Fruit fly (Drosophila melanogaster) whole organism, embryonic: Measurements from ENCODE around the gene Jhbp3.
A peak's percentile ranks its signal among the peaks of the same experiment; 100 is the strongest.

Experiments
- Abd-B ChIP-seq: fragments of 200-800 bp; sonication (Bioruptor generic); optimal IDR thresholded peaks from 2 replicates; lab custom pipeline; 2018; ENCODE audit warnings: missing biosample characterization, mild to moderate bottlenecking, missing genetic modification characterization, moderate library complexity
- Atf-2 ChIP-seq: fragments of 200-800 bp; sonication (Bioruptor generic); optimal IDR thresholded peaks from 2 replicates; lab custom pipeline; 2016; ENCODE audit warnings: missing biosample characterization, missing genetic modification characterization
- Awh ChIP-seq: fragments of 200-800 bp; sonication (Bioruptor generic); IDR thresholded peaks from 2 replicates; pipeline ENCODE4, ENCODE4 v1.3.6; 2022; ENCODE audit warnings: missing biosample characterization, missing genetic modification characterization
- CG11093 ChIP-seq: fragments of 200-800 bp; sonication (Bioruptor generic); IDR thresholded peaks from 3 replicates; pipeline ENCODE4 v1.3.6; 2022; ENCODE audit warnings: missing biosample characterization, missing genetic modification characterization
- CG12299 ChIP-seq: fragments of 200-800 bp; sonication (Bioruptor generic); optimal IDR thresholded peaks from 2 replicates; lab custom pipeline; 2018; ENCODE audit warnings: missing biosample characterization, mild to moderate bottlenecking, missing genetic modification characterization
- CG13775 ChIP-seq: fragments of 200-800 bp; sonication (Bioruptor generic); optimal IDR thresholded peaks from 3 replicates; lab custom pipeline; 2017; ENCODE audit warnings: missing biosample characterization, mild to moderate bottlenecking, missing genetic modification characterization
- CG1602 ChIP-seq: fragments of 200-800 bp; sonication (Bioruptor generic); optimal IDR thresholded peaks from 3 replicates; lab custom pipeline; 2016; ENCODE audit warnings: missing biosample characterization, missing genetic modification characterization
- CG1647 ChIP-seq: fragments of 200-800 bp; sonication (Bioruptor generic); optimal IDR thresholded peaks from 3 replicates; lab custom pipeline; 2016; ENCODE audit warnings: missing biosample characterization, missing genetic modification characterization
- CG16779 ChIP-seq: fragments of 200-800 bp; sonication (Bioruptor generic); IDR thresholded peaks from 2 replicates; pipeline ENCODE4 v1.3.6; 2022; ENCODE audit warnings: missing biosample characterization, missing genetic modification characterization
- CG17912 ChIP-seq: fragments of 200-800 bp; sonication (Bioruptor generic); optimal IDR thresholded peaks from 2 replicates; lab custom pipeline; 2018; ENCODE audit warnings: missing biosample characterization, mild to moderate bottlenecking, missing genetic modification characterization
- CG3163 ChIP-seq: fragments of 200-800 bp; sonication (Bioruptor generic); optimal IDR thresholded peaks from 3 replicates; lab custom pipeline; 2016; ENCODE audit warnings: missing biosample characterization, missing genetic modification characterization
- CG3726 ChIP-seq: fragments of 200-800 bp; sonication (Bioruptor generic); IDR thresholded peaks from 3 replicates; pipeline ENCODE4, ENCODE4 v1.3.6; 2022; ENCODE audit warnings: missing biosample characterization, missing genetic modification characterization
- CG3847 ChIP-seq: fragments of 200-800 bp; sonication (Bioruptor generic); IDR thresholded peaks from 2 replicates; pipeline ENCODE4 v1.3.6; 2022; ENCODE audit warnings: missing biosample characterization, missing genetic modification characterization
- CG9727 ChIP-seq: fragments of 200-800 bp; sonication (Bioruptor generic); optimal IDR thresholded peaks from 3 replicates; lab custom pipeline; 2017; ENCODE audit warnings: missing biosample characterization, mild to moderate bottlenecking, missing genetic modification characterization
- Dll ChIP-seq: fragments of 200-800 bp; sonication (Bioruptor generic); IDR thresholded peaks from 4 replicates; pipeline ENCODE4 v1.3.6; 2022; ENCODE audit warnings: missing biosample characterization, missing genetic modification characterization; ENCODE audit not compliant: partially characterized antibody
- Ets65A ChIP-seq: fragments of 200-800 bp; sonication (Bioruptor generic); peaks from one replicate; lab custom pipeline; 2016; ENCODE audit warnings: missing biosample characterization, missing genetic modification characterization
- Hey ChIP-seq: fragments of 200-800 bp; sonication (Bioruptor generic); optimal IDR thresholded peaks from 3 replicates; lab custom pipeline; 2018; ENCODE audit warnings: missing biosample characterization, mild to moderate bottlenecking, missing genetic modification characterization
- Hmr ChIP-seq: fragments of 200-800 bp; sonication (Bioruptor generic); optimal IDR thresholded peaks from 3 replicates; lab custom pipeline; 2017; ENCODE audit warnings: mild to moderate bottlenecking, missing biosample characterization, missing genetic modification reagents, missing genetic modification characterization
- Poxn ChIP-seq: fragments of 200-800 bp; sonication (Bioruptor generic); IDR thresholded peaks from 2 replicates; pipeline ENCODE4 v1.3.6; 2022; ENCODE audit warnings: missing biosample characterization, missing genetic modification characterization
- Ptx1 ChIP-seq: fragments of 200-800 bp; sonication (Bioruptor generic); IDR thresholded peaks from 2 replicates; pipeline ENCODE4 v1.3.6; 2022; ENCODE audit warnings: missing biosample characterization, missing genetic modification characterization
- aop ChIP-seq: fragments of 200-800 bp; sonication (Bioruptor generic); IDR thresholded peaks from 2 replicates; pipeline ENCODE4 v1.3.6; 2022; ENCODE audit warnings: missing biosample characterization, missing genetic modification characterization
- cg ChIP-seq: fragments of 200-800 bp; sonication (Bioruptor generic); optimal IDR thresholded peaks from 3 replicates; lab custom pipeline; 2019; ENCODE audit warnings: missing biosample characterization, mild to moderate bottlenecking, missing genetic modification characterization, moderate library complexity
- corto ChIP-seq: fragments of 200-800 bp; sonication (Bioruptor generic); optimal IDR thresholded peaks from 2 replicates; lab custom pipeline; 2016; ENCODE audit warnings: missing biosample characterization, mild to moderate bottlenecking, missing genetic modification characterization, moderate library complexity
- crol ChIP-seq: fragments of 200-800 bp; sonication (Bioruptor generic); IDR thresholded peaks from 2 replicates; pipeline ENCODE4 v1.3.6; 2022; ENCODE audit warnings: missing biosample characterization, missing genetic modification characterization
- dan ChIP-seq: fragments of 200-800 bp; sonication (Bioruptor generic); IDR thresholded peaks from 2 replicates; pipeline ENCODE4 v1.3.6; 2022; ENCODE audit warnings: missing biosample characterization, missing genetic modification characterization
- dmrt11E ChIP-seq: fragments of 200-800 bp; sonication (Bioruptor generic); optimal IDR thresholded peaks from 3 replicates; lab custom pipeline; 2018; ENCODE audit warnings: missing biosample characterization, mild to moderate bottlenecking, missing genetic modification characterization, moderate library complexity
- dysf ChIP-seq: fragments of 200-800 bp; sonication (Bioruptor generic); IDR thresholded peaks from 3 replicates; pipeline ENCODE4 v1.3.6; 2022; ENCODE audit warnings: missing biosample characterization, missing genetic modification characterization
- exex ChIP-seq: fragments of 200-800 bp; sonication (Bioruptor generic); optimal IDR thresholded peaks from 4 replicates; lab custom pipeline; 2018; ENCODE audit warnings: missing biosample characterization, mild to moderate bottlenecking, missing genetic modification characterization, moderate library complexity
- gce ChIP-seq: fragments of 200-800 bp; sonication (Bioruptor generic); IDR thresholded peaks from 3 replicates; pipeline ENCODE4 v1.3.6; 2022; ENCODE audit warnings: missing biosample characterization, missing genetic modification characterization
- gcm ChIP-seq: fragments of 200-800 bp; sonication (Bioruptor generic); optimal IDR thresholded peaks from 2 replicates; lab custom pipeline; 2019; ENCODE audit warnings: missing biosample characterization, mild to moderate bottlenecking, missing genetic modification characterization, moderate library complexity
- inv ChIP-seq: fragments of 200-800 bp; sonication (Bioruptor generic); IDR thresholded peaks from 2 replicates; pipeline ENCODE4 v1.3.6; 2022; ENCODE audit warnings: missing biosample characterization, missing genetic modification characterization; ENCODE audit not compliant: partially characterized antibody
- knrl ChIP-seq: fragments of 200-800 bp; sonication (Bioruptor generic); IDR thresholded peaks from 3 replicates; pipeline ENCODE4 v1.3.6; 2022; ENCODE audit warnings: missing biosample characterization, missing genetic modification characterization; ENCODE audit not compliant: partially characterized antibody
- lbe ChIP-seq: fragments of 200-800 bp; sonication (Bioruptor generic); optimal IDR thresholded peaks from 2 replicates; lab custom pipeline; 2016; ENCODE audit warnings: missing biosample characterization, mild to moderate bottlenecking, missing genetic modification characterization
- pan ChIP-seq, 4 experiments: fragments of >200 bp in 3 of 4; fragments of 200-800 bp in 1 of 4; sonication (Bioruptor generic) in 1 of 4; optimal IDR thresholded peaks in 3 of 4; IDR thresholded peaks in 1 of 4; 2 replicates each; pipeline versions ENCODE4 v1.3.6 to Lab custom; 2017 to 2022; ENCODE audit warnings: missing biosample characterization in 2 of 4, missing genetic modification characterization in 2 of 4, mixed read lengths in 1 of 4
- pb ChIP-seq: fragments of 200-800 bp; sonication (Bioruptor generic); optimal IDR thresholded peaks from 3 replicates; lab custom pipeline; 2016; ENCODE audit warnings: missing biosample characterization, missing genetic modification characterization
- row ChIP-seq: fragments of 200-800 bp; sonication (Bioruptor generic); IDR thresholded peaks from 3 replicates; pipeline ENCODE4 v1.3.6; 2022; ENCODE audit warnings: missing biosample characterization, missing genetic modification characterization
- salm ChIP-seq: fragments of 200-800 bp; sonication (Bioruptor generic); optimal IDR thresholded peaks from 2 replicates; lab custom pipeline; 2018; ENCODE audit warnings: missing biosample characterization, mild to moderate bottlenecking, missing genetic modification characterization
- sens ChIP-seq: fragments of 200-800 bp; sonication (Bioruptor generic); peaks from one replicate; lab custom pipeline; 2016; ENCODE audit warnings: missing biosample characterization, missing genetic modification characterization
- slbo ChIP-seq: fragments of 200-800 bp; sonication (Bioruptor generic); IDR thresholded peaks from 2 replicates; pipeline ENCODE4 v1.3.6; 2022; ENCODE audit warnings: missing biosample characterization, missing genetic modification characterization
- sr ChIP-seq: fragments of 200-800 bp; sonication (Bioruptor generic); IDR thresholded peaks from 3 replicates; pipeline ENCODE4 v1.3.6; 2022; ENCODE audit warnings: missing biosample characterization, missing genetic modification characterization
- stc ChIP-seq: fragments of 200-800 bp; sonication (Bioruptor generic); IDR thresholded peaks from 2 replicates; pipeline ENCODE4 v1.3.6; 2022; ENCODE audit warnings: missing biosample characterization, missing genetic modification characterization
- tgo ChIP-seq: fragments of 200-800 bp; sonication (Bioruptor generic); IDR thresholded peaks from 3 replicates; pipeline ENCODE4 v1.3.6; 2022; ENCODE audit warnings: missing biosample characterization, missing genetic modification characterization
- zen ChIP-seq: fragments of 200-800 bp; sonication (Bioruptor generic); optimal IDR thresholded peaks from 3 replicates; lab custom pipeline; 2018; ENCODE audit warnings: missing biosample characterization, mild to moderate bottlenecking, missing genetic modification characterization, moderate library complexity

Gene Jhbp3

dm6 chr3R:4975874-4976663 lies 21.0 kb upstream of the Jhbp3 start (continued):
- TF ChIP-seq exex (tag; lab: Kevin White, UChicago) (no peak), lbe (GFP tag; lab: Kevin White, UChicago) (no peak), CG13775 (GFP tag; lab: Kevin White, UChicago) (no peak), Poxn (no peak), CG1647 (GFP tag; lab: Kevin White, UChicago) (no peak), dmrt11E (tag; lab: Kevin White, UChicago) (peak; percentile 19), Hmr (GFP tag; lab: Kevin White, UChicago) (no peak), salm (no peak), knrl (no peak), Ets65A (no peak), crol (GFP tag; lab: Robert Waterston, UW) (peak; percentile 82), Awh (GFP tag; lab: Robert Waterston, UW) (peak; percentile 33; the same call in 1 of the 2 replicates), CG3163 (GFP tag; lab: Kevin White, UChicago) (no peak), CG3847 (GFP tag; lab: Robert Waterston, UW) (no peak), Hey (no peak), cg (GFP tag; lab: Kevin White, UChicago) (peak; percentile 40), CG11093 (no peak), tgo (GFP tag; lab: Robert Waterston, UW) (no peak), corto (GFP tag; lab: Kevin White, UChicago) (peak; percentile 5), pan (optimal IDR thresholded peaks at IDR 0.05; lab: Kevin White, UChicago) (peak in 1 of 2 experiments; percentile 22), pan (GFP tag; optimal IDR thresholded peaks at IDR 0.05 in 1 of 2, IDR thresholded peaks at IDR 0.05 in 1 of 2) (peak in 1 of 2 experiments; percentile 55), sens (GFP tag; lab: Kevin White, UChicago) (peak; percentile 82), CG1602 (GFP tag; lab: Kevin White, UChicago) (no peak), sr (GFP tag; lab: Robert Waterston, UW) (no peak), CG9727 (GFP tag; lab: Kevin White, UChicago) (peak; percentile 10), Ptx1 (GFP tag; lab: Robert Waterston, UW) (no peak), zen (tag; lab: Kevin White, UChicago) (peak; percentile 21), gce (GFP tag; lab: Robert Waterston, UW) (no peak), pb (GFP tag; lab: Kevin White, UChicago) (no peak), slbo (GFP tag; lab: Robert Waterston, UW) (no peak), CG17912 (no peak), row (GFP tag; lab: Robert Waterston, UW) (peak; percentile 25; the same call in 1 of the 3 replicates), CG16779 (0 out of 2 replicates have a peak, but pooled peaks have one; percentile 4), Abd-B (GFP tag; lab: Kevin White, UChicago) (no peak), Dll (GFP tag; lab: Robert Waterston, UW) (no peak), inv (GFP tag; lab: Robert Waterston, UW) (no peak), CG12299 (tag; lab: Kevin White, UChicago) (no peak), gcm (GFP tag; lab: Kevin White, UChicago) (peak; percentile 60), CG3726 (GFP tag; lab: Robert Waterston, UW) (peak; percentile 20; the same call in 1 of the 3 replicates), stc (GFP tag; lab: Robert Waterston, UW) (no peak), dysf (GFP tag; lab: Robert Waterston, UW) (no peak), dan (GFP tag; lab: Robert Waterston, UW) (no peak), Atf-2 (no peak), aop (GFP tag; lab: Robert Waterston, UW) (no peak)
